Worm (Caenorhabditis elegans) whole organism, L1 larva: ENCODE data around the gene sru-48.

ENCODE experiments used
- C16A3.4 ChIP-seq: fragments of 150-350 bp; optimal IDR thresholded peaks from 2 replicates; lab custom pipeline; 2014; ENCODE audit warnings: missing biosample characterization, missing genetic modification characterization
- Y116A8C.19 ChIP-seq: sonication (generic microtip); optimal IDR thresholded peaks from 2 replicates; lab custom pipeline; 2016; ENCODE audit warnings: missing compliant biosample characterization, missing genetic modification characterization, borderline replicate concordance
- aha-1 ChIP-seq: fragments of 150-350 bp; optimal IDR thresholded peaks from 2 replicates; lab custom pipeline; 2014; ENCODE audit warnings: missing biosample characterization, missing genetic modification characterization
- blmp-1 ChIP-seq: fragments of 150-350 bp; optimal IDR thresholded peaks from 2 replicates; lab custom pipeline; 2014; ENCODE audit warnings: missing biosample characterization, missing genetic modification characterization
- ceh-8 ChIP-seq: fragments of 200-800 bp; sonication (Bioruptor generic); optimal IDR thresholded peaks from 2 replicates; lab custom pipeline; 2018; ENCODE audit warnings: mild to moderate bottlenecking, missing genetic modification characterization, moderate library complexity, missing compliant biosample characterization
- ceh-82 ChIP-seq, 3 experiments: fragments of 150-350 bp in 1 of 3; sonication (generic microtip) in 2 of 3; optimal IDR thresholded peaks; 2 replicates each; lab custom pipeline; 2014 to 2017; ENCODE audit warnings: missing biosample characterization in 3 of 3, missing genetic modification characterization in 3 of 3
- dsc-1 ChIP-seq: sonication (generic microtip); optimal IDR thresholded peaks from 2 replicates; lab custom pipeline; 2016; ENCODE audit warnings: mild to moderate bottlenecking, missing genetic modification characterization, missing compliant biosample characterization
- efl-3 ChIP-seq: fragments of 200-800 bp; sonication (Bioruptor generic); optimal IDR thresholded peaks from 2 replicates; lab custom pipeline; 2018; ENCODE audit warnings: mild to moderate bottlenecking, missing genetic modification characterization, missing compliant biosample characterization
- egl-13 ChIP-seq: sonication (generic microtip); optimal IDR thresholded peaks from 2 replicates; lab custom pipeline; 2016; ENCODE audit warnings: missing genotype, missing genetic modification reagents, missing genetic modification characterization, missing compliant biosample characterization
- elt-2 ChIP-seq: sonication (generic microtip); optimal IDR thresholded peaks from 2 replicates; lab custom pipeline; 2016; ENCODE audit warnings: missing genetic modification characterization, mild to moderate bottlenecking, inconsistent platforms, missing compliant biosample characterization, missing genetic modification reagents
- fkh-8 ChIP-seq: sonication (generic microtip); optimal IDR thresholded peaks from 2 replicates; lab custom pipeline; 2016; ENCODE audit warnings: mild to moderate bottlenecking, missing genetic modification characterization, missing compliant biosample characterization
- grh-1 ChIP-seq: fragments of 200-800 bp; sonication (Bioruptor generic); IDR thresholded peaks from 2 replicates; pipeline ENCODE4 v1.3.6; 2022; ENCODE audit warnings: missing genetic modification reagents, missing genetic modification characterization, missing compliant biosample characterization
- isw-1 ChIP-seq: fragments of 200-800 bp; sonication (Bioruptor generic); IDR thresholded peaks from 2 replicates; pipeline ENCODE4 v1.3.6; 2022; ENCODE audit warnings: missing genetic modification characterization, missing compliant biosample characterization
- lin-14 ChIP-seq: fragments of 200-800 bp; sonication (Bioruptor generic); optimal IDR thresholded peaks from 2 replicates; lab custom pipeline; 2018; ENCODE audit warnings: mild to moderate bottlenecking, missing genetic modification characterization, moderate library complexity, missing compliant biosample characterization
- lsy-2 ChIP-seq, 2 experiments: fragments of 150-350 bp; optimal IDR thresholded peaks; 2 replicates each; lab custom pipeline; 2014; ENCODE audit warnings: missing biosample characterization in 2 of 2, missing genetic modification characterization in 2 of 2
- mdl-1 ChIP-seq, 2 experiments: fragments of 150-350 bp; optimal IDR thresholded peaks; 2 replicates each; lab custom pipeline; 2014 to 2017; ENCODE audit warnings: missing biosample characterization in 2 of 2, missing genetic modification characterization in 2 of 2, inconsistent platforms in 1 of 2
- mep-1 ChIP-seq: fragments of 150-350 bp; optimal IDR thresholded peaks from 2 replicates; lab custom pipeline; 2014; ENCODE audit warnings: missing biosample characterization, missing genetic modification characterization
- nhr-11 ChIP-seq: fragments of 150-350 bp; optimal IDR thresholded peaks from 2 replicates; lab custom pipeline; 2014; ENCODE audit warnings: missing biosample characterization, missing genetic modification characterization
- nhr-19 ChIP-seq: fragments of 200-800 bp; sonication (Bioruptor generic); conservative IDR thresholded peaks from 2 replicates; pipeline ENCODE4 v1.3.6; 2022; ENCODE audit warnings: missing genetic modification characterization, missing compliant biosample characterization
- nhr-20 ChIP-seq: sonication (generic microtip); optimal IDR thresholded peaks from 2 replicates; lab custom pipeline; 2016; ENCODE audit warnings: mild to moderate bottlenecking, missing genetic modification characterization, missing compliant biosample characterization
- nhr-237 ChIP-seq: fragments of 150-350 bp; optimal IDR thresholded peaks from 2 replicates; lab custom pipeline; 2014; ENCODE audit warnings: missing biosample characterization, missing genetic modification characterization
- nhr-71 ChIP-seq: sonication (generic microtip); optimal IDR thresholded peaks from 2 replicates; lab custom pipeline; 2016; ENCODE audit warnings: mild to moderate bottlenecking, missing genetic modification characterization, moderate library complexity, missing compliant biosample characterization
- nhr-85 ChIP-seq: sonication (generic microtip); peaks from one replicate; lab custom pipeline; 2016; ENCODE audit warnings: missing genetic modification characterization, inconsistent platforms, missing compliant biosample characterization
- rnt-1 ChIP-seq: sonication (generic microtip); optimal IDR thresholded peaks from 2 replicates; lab custom pipeline; 2016; ENCODE audit warnings: mild to moderate bottlenecking, missing genetic modification characterization, moderate library complexity, missing compliant biosample characterization
- skn-1 ChIP-seq: fragments of 150-350 bp; optimal IDR thresholded peaks from 2 replicates; lab custom pipeline; 2014; ENCODE audit warnings: missing biosample characterization, missing genetic modification characterization
- snu-23 ChIP-seq: sonication (generic microtip); optimal IDR thresholded peaks from 2 replicates; lab custom pipeline; 2016; ENCODE audit warnings: missing genetic modification characterization, missing compliant biosample characterization
- tbx-2 ChIP-seq: sonication (generic microtip); optimal IDR thresholded peaks from 2 replicates; lab custom pipeline; 2016; ENCODE audit warnings: missing genetic modification characterization, missing compliant biosample characterization
- zag-1 ChIP-seq: fragments of 150-350 bp; optimal IDR thresholded peaks from 2 replicates; lab custom pipeline; 2014; ENCODE audit warnings: missing biosample characterization, missing genetic modification characterization
- zip-4 ChIP-seq: fragments of 200-800 bp; sonication (Bioruptor generic); optimal IDR thresholded peaks from 2 replicates; lab custom pipeline; 2018; ENCODE audit warnings: mild to moderate bottlenecking, missing genetic modification characterization, moderate library complexity, missing compliant biosample characterization
- ztf-11 ChIP-seq, 2 experiments: sonication (generic microtip); optimal IDR thresholded peaks; 2 replicates each; lab custom pipeline; 2016 to 2017; ENCODE audit warnings: missing genetic modification characterization in 2 of 2, missing biosample characterization in 1 of 2, missing compliant biosample characterization in 1 of 2
- ztf-4 ChIP-seq: fragments of 150-350 bp; optimal IDR thresholded peaks from 2 replicates; lab custom pipeline; 2014; ENCODE audit warnings: missing biosample characterization, missing genetic modification characterization

Gene sru-48

ce11 chrX:5137716-5138470 lies 42.1 kb upstream of the sru-48 start:
- TF ChIP-seq blmp-1 (tag; lab: Kevin White, UChicago) = peak; percentile 64
- peak; percentile 43 for TF ChIP-seq lin-14 (GFP tag; lab: Kevin White, UChicago)
- peak; percentile 22 for TF ChIP-seq C16A3.4
- no peak for TF ChIP-seq nhr-20 (tag; lab: Kevin White, UChicago)
- no peak for TF ChIP-seq nhr-19 (GFP tag; lab: Robert Waterston, UW)
- no peak for TF ChIP-seq ztf-11 (tag; optimal IDR thresholded peaks at IDR 0.05; lab: Kevin White, UChicago)
- TF ChIP-seq mep-1 = peak; percentile 54
- no peak for TF ChIP-seq mdl-1 (tag; optimal IDR thresholded peaks at IDR 0.05; lab: Kevin White, UChicago)
- TF ChIP-seq dsc-1 (tag; lab: Kevin White, UChicago) = peak; percentile 63
- TF ChIP-seq zag-1 (tag; lab: Kevin White, UChicago) = no peak
- peak in 1 of 2 experiments; percentile 17 for TF ChIP-seq lsy-2 (tag; optimal IDR thresholded peaks at IDR 0.05; lab: Kevin White, UChicago)
- no peak for TF ChIP-seq efl-3 (GFP tag; lab: Kevin White, UChicago)
- TF ChIP-seq ztf-4 = no peak
- TF ChIP-seq grh-1 = peak; percentile 82
- TF ChIP-seq nhr-85 (tag; lab: Kevin White, UChicago) = peak; percentile 89
- TF ChIP-seq elt-2 (tag; lab: Kevin White, UChicago) = no peak
- TF ChIP-seq snu-23 (GFP tag; lab: Kevin White, UChicago) = peak; percentile 25
- no peak for TF ChIP-seq aha-1 (tag; lab: Kevin White, UChicago)
- peak; percentile 5 for TF ChIP-seq nhr-71 (tag; lab: Kevin White, UChicago)

ce11 chrX:5140177-5140576 lies 39.8 kb upstream of the sru-48 start:
- TF ChIP-seq ztf-11 (tag; optimal IDR thresholded peaks at IDR 0.05; lab: Kevin White, UChicago) (no peak), isw-1 (GFP tag; lab: Robert Waterston, UW) (peak; percentile 38), ceh-8 (GFP tag; lab: Kevin White, UChicago) (peak; percentile 33), mep-1 (peak; percentile 15), ceh-82 (tag; optimal IDR thresholded peaks at IDR 0.05; lab: Kevin White, UChicago) (peak in 1 of 3 experiments; percentile 27), aha-1 (tag; lab: Kevin White, UChicago) (no peak), tbx-2 (tag; lab: Kevin White, UChicago) (no peak), fkh-8 (tag; lab: Kevin White, UChicago) (peak; percentile 52), nhr-71 (tag; lab: Kevin White, UChicago) (no peak), lin-14 (GFP tag; lab: Kevin White, UChicago) (peak; percentile 95), rnt-1 (tag; lab: Kevin White, UChicago) (peak; percentile 18)

ce11 chrX:5142403-5142802 lies 37.6 kb upstream of the sru-48 start:
- peak; percentile 12 for TF ChIP-seq nhr-85 (tag; lab: Kevin White, UChicago)
- TF ChIP-seq egl-13 (tag; lab: Kevin White, UChicago) = no peak
- TF ChIP-seq lin-14 (GFP tag; lab: Kevin White, UChicago) = peak; percentile 2
- no peak for TF ChIP-seq nhr-237
- TF ChIP-seq, all 84 proteins: peak for 2

- TF ChIP-seq skn-1 (no peak), egl-13 (tag; lab: Kevin White, UChicago) (no peak), elt-2 (tag; lab: Kevin White, UChicago) (no peak), zip-4 (no peak)
These were observed 32.1 kb upstream of the sru-48 start, which contains the start of gene C31H2.14 for ce11 chrX:5147918-5148317. TSS of gene C31H2.14 (plus strand) at chrX:5148218.

ce11 chrX:5150389-5150788 lies 29.6 kb upstream of the sru-48 start, which contains the start of gene dpy-8:
TSS of gene dpy-8 (minus strand) at chrX:5150476.
- TF ChIP-seq nhr-11 (no peak), grh-1 (no peak), Y116A8C.19 (tag; lab: Kevin White, UChicago) (no peak), blmp-1 (tag; lab: Kevin White, UChicago) (peak; percentile 100)
